Worm (Caenorhabditis elegans) whole organism, L4 larva: ENCODE data around the gene H01G02.4.

ENCODE experiments used
- hlh-11 ChIP-seq: fragments of 200-800 bp; sonication (Bioruptor generic); optimal IDR thresholded peaks from 2 replicates; lab custom pipeline; 2018; ENCODE audit warnings: mild to moderate bottlenecking, missing genetic modification characterization, missing compliant biosample characterization
- nhr-102 ChIP-seq: sonication (generic microtip); optimal IDR thresholded peaks from 2 replicates; lab custom pipeline; 2016; ENCODE audit warnings: mild to moderate bottlenecking, missing genetic modification characterization, moderate library complexity, missing compliant biosample characterization

DNA sequence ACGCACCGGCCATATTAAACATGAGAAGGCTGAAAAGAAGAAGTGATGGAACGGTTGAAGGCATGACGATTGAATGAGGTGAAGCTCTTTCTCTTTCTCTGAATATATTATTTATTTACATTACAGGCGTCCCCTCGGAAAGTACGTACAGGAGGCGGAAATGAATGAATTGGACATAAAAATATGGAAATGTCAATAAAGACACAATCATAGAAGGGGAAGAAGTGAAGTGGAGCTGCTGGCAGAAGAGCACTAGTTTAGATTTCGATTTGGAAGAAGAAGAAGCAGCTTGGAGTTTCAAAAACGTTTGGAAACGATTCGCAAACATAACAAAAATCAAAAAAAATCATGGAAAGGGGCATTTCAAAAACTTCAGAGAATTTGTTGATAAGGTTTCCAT is 1.1 kb upstream of the H01G02.4 start, which contains the start of gene H01G02.1:
- TF ChIP-seq nhr-102 (tag; lab: Kevin White, UChicago) (no peak), hlh-11 (tag; lab: Kevin White, UChicago) (no peak)
